Fruit fly (Drosophila melanogaster): ENCODE data around the gene ICA69.

ICA69 gene

dm6 chr3L:21172527-21173253 is 41.4 kb downstream of the ICA69 start, which contains the start of the genes chb and AsnS (continued):
- TF ChIP-seq CG17912 (GFP tag; optimal IDR thresholded peaks at IDR 0.05): no peak
- TF ChIP-seq H2.0 (GFP tag; IDR thresholded peaks at IDR 0.05): peak; percentile 85
- peak; percentile 76 for TF ChIP-seq CG10321 (GFP tag; IDR thresholded peaks at IDR 0.05)
- TF ChIP-seq CG8089 (GFP tag; optimal IDR thresholded peaks at IDR 0.05): peak; percentile 43
- TF ChIP-seq Oli (tag; optimal IDR thresholded peaks at IDR 0.05): peak; percentile 94
- TF ChIP-seq tio (GFP tag; optimal IDR thresholded peaks at IDR 0.05): peak; percentile 72
- peak; percentile 39 for TF ChIP-seq CG4617 (GFP tag; optimal IDR thresholded peaks at IDR 0.05; ENCODE audit: borderline replicate concordance)
- peak; percentile 85 for TF ChIP-seq CG12104 (GFP tag; optimal IDR thresholded peaks at IDR 0.05)
- peak; percentile 94 for TF ChIP-seq CG12391 (tag; optimal IDR thresholded peaks at IDR 0.05)
- peak; percentile 29; the same call in 1 of the 2 replicates for TF ChIP-seq CG8765 (GFP tag; IDR thresholded peaks at IDR 0.05)
- no peak for TF ChIP-seq CG14965 (GFP tag; optimal IDR thresholded peaks at IDR 0.05; ENCODE audit: borderline replicate concordance)
- TF ChIP-seq odd (GFP tag; optimal IDR thresholded peaks at IDR 0.05): peak; percentile 83
- TF ChIP-seq ab (GFP tag; optimal IDR thresholded peaks at IDR 0.05): no peak
- TF ChIP-seq org-1 (GFP tag; optimal IDR thresholded peaks at IDR 0.05): peak; percentile 78
- peak; percentile 87 for TF ChIP-seq CrebB (tag; optimal IDR thresholded peaks at IDR 0.05)
- peak; percentile 56 for TF ChIP-seq NK7.1 (GFP tag; optimal IDR thresholded peaks at IDR 0.05)
- TF ChIP-seq CG7556 (GFP tag; optimal IDR thresholded peaks at IDR 0.05): peak; percentile 86
- peak; percentile 81 for TF ChIP-seq Six4 (GFP tag; optimal IDR thresholded peaks at IDR 0.05)
- TF ChIP-seq lab (GFP tag; optimal IDR thresholded peaks at IDR 0.05): peak; percentile 92
- TF ChIP-seq CG3407 (GFP tag; optimal IDR thresholded peaks at IDR 0.05): peak; percentile 76
- TF ChIP-seq Lpt (GFP tag; optimal IDR thresholded peaks at IDR 0.05): no peak
- peak; percentile 88 for TF ChIP-seq CG2889 (GFP tag; IDR thresholded peaks at IDR 0.05)
- TF ChIP-seq slou (GFP tag; optimal IDR thresholded peaks at IDR 0.05): peak; percentile 80
- no peak for TF ChIP-seq kni (GFP tag; optimal IDR thresholded peaks at IDR 0.05)
- peak; percentile 94 for TF ChIP-seq tgo (GFP tag; IDR thresholded peaks at IDR 0.05)
- no peak for TF ChIP-seq Dp (GFP tag; optimal IDR thresholded peaks at IDR 0.05)
- no peak for TF ChIP-seq amos (GFP tag; IDR thresholded peaks at IDR 0.05; ENCODE audit: partially characterized antibody)
- no peak for TF ChIP-seq CG17186 (GFP tag; optimal IDR thresholded peaks at IDR 0.05)
- no peak for TF ChIP-seq CTCF (GFP tag; optimal IDR thresholded peaks at IDR 0.05)
- TF ChIP-seq CG12299 (tag; optimal IDR thresholded peaks at IDR 0.05): peak; percentile 89
- TF ChIP-seq fd96Cb (tag; optimal IDR thresholded peaks at IDR 0.05): peak; percentile 94
- TF ChIP-seq Side (GFP tag; optimal IDR thresholded peaks at IDR 0.05): peak; percentile 46
- TF ChIP-seq gcm2 (GFP tag; optimal IDR thresholded peaks at IDR 0.05): no peak
- TF ChIP-seq CG7271 (tag; optimal IDR thresholded peaks at IDR 0.05): peak; percentile 70
- TF ChIP-seq CG9817 (tag; optimal IDR thresholded peaks at IDR 0.05): peak; percentile 90
- peak; percentile 80 for TF ChIP-seq dimm (GFP tag; IDR thresholded peaks at IDR 0.05)
- peak; percentile 84 for TF ChIP-seq zen (tag; optimal IDR thresholded peaks at IDR 0.05)
- TF ChIP-seq Atf-2 (GFP tag; optimal IDR thresholded peaks at IDR 0.05): peak; percentile 21
- TF ChIP-seq Xrp1 (GFP tag; IDR thresholded peaks at IDR 0.05): peak; percentile 93
- peak; percentile 67 for TF ChIP-seq HLH54F (GFP tag; optimal IDR thresholded peaks at IDR 0.05)
- peak; percentile 62 for TF ChIP-seq CG2875 (GFP tag; optimal IDR thresholded peaks at IDR 0.05)
- TF ChIP-seq CG8290 (GFP tag; optimal IDR thresholded peaks at IDR 0.05): peak; percentile 59
- TF ChIP-seq CG8290 (tag; optimal IDR thresholded peaks at IDR 0.05): peak in 1 of 2 experiments; percentile 84
- TF ChIP-seq sima (GFP tag; optimal IDR thresholded peaks at IDR 0.05): peak; percentile 27
- TF ChIP-seq sr (GFP tag; IDR thresholded peaks at IDR 0.05): peak; percentile 33; the same call in 1 of the 3 replicates
- TF ChIP-seq ind (GFP tag; optimal IDR thresholded peaks at IDR 0.05): peak; percentile 86
- peak; percentile 63; the same call in 1 of the 3 replicates for TF ChIP-seq CG6175 (GFP tag; IDR thresholded peaks at IDR 0.05)
- peak; percentile 85 for TF ChIP-seq ap (GFP tag; IDR thresholded peaks at IDR 0.05)
- TF ChIP-seq CG8281 (tag; optimal IDR thresholded peaks at IDR 0.05): peak; percentile 74
- TF ChIP-seq CG18599 (GFP tag; optimal IDR thresholded peaks at IDR 0.05): peak; percentile 87

Data from whole organism, embryonic.